Worm (Caenorhabditis elegans) whole organism, midembryonic: ENCODE results near the gene chil-1.

Source experiments
- T22C8.4 ChIP-seq: fragments of 200-800 bp; sonication (Bioruptor generic); IDR thresholded peaks from 2 replicates; pipeline ENCODE4 v1.3.6; 2022; ENCODE audit warnings: missing genetic modification characterization, missing compliant biosample characterization
- klf-2 ChIP-seq: fragments of 200-800 bp; sonication (Bioruptor generic); conservative IDR thresholded peaks from 2 replicates; pipeline ENCODE4 v1.3.6; 2022; ENCODE audit warnings: missing genetic modification reagents, missing genetic modification characterization, missing compliant biosample characterization
- ztf-29 ChIP-seq: fragments of 200-800 bp; sonication (Bioruptor generic); IDR thresholded peaks from 2 replicates; pipeline ENCODE4 v1.3.6; 2022; ENCODE audit warnings: missing genetic modification reagents, missing genetic modification characterization, missing compliant biosample characterization

- no peak for TF ChIP-seq T22C8.4
- no peak for TF ChIP-seq ztf-29 (GFP tag; lab: Robert Waterston, UW)
- TF ChIP-seq klf-2, result no peak
These were observed 28.2 kb upstream of the chil-1 start, which contains the start of gene F26C11.1 for ce11 chrII:9894435-9894834.
